Worm (Caenorhabditis elegans) whole organism, L4 larva: ENCODE data around the gene srh-11.

ENCODE experiments used
- F37D6.2 ChIP-seq: sonication (generic microtip); optimal IDR thresholded peaks from 2 replicates; lab custom pipeline; 2016; ENCODE audit warnings: mild to moderate bottlenecking, missing genetic modification characterization, missing compliant biosample characterization
- F49E8.2 ChIP-seq: sonication (generic microtip); optimal IDR thresholded peaks from 2 replicates; lab custom pipeline; 2016; ENCODE audit warnings: missing compliant biosample characterization, mild to moderate bottlenecking, missing genetic modification characterization, borderline replicate concordance
- Y48G9A.11 ChIP-seq: fragments of 200-800 bp; sonication (Bioruptor generic); IDR thresholded peaks from 2 replicates; pipeline ENCODE4 v1.3.6; 2022; ENCODE audit warnings: missing genetic modification reagents, missing genetic modification characterization, missing compliant biosample characterization
- ZK337.2 ChIP-seq: fragments of 200-800 bp; sonication (Bioruptor generic); IDR thresholded peaks from 2 replicates; pipeline ENCODE4 v1.3.6; 2022; ENCODE audit warnings: missing genetic modification reagents, missing genetic modification characterization, missing compliant biosample characterization
- ZK546.5 ChIP-seq, 2 experiments: sonication (generic microtip); optimal IDR thresholded peaks; 2 replicates each; lab custom pipeline; 2017; ENCODE audit warnings: missing biosample characterization in 2 of 2, missing genetic modification characterization in 2 of 2
- aha-1 ChIP-seq: fragments of 150-350 bp; peaks from one replicate; lab custom pipeline; 2014; ENCODE audit warnings: missing biosample characterization, missing genetic modification characterization
- ama-1 ChIP-seq: fragments of 150-350 bp; optimal IDR thresholded peaks from 2 replicates; lab custom pipeline; 2014; ENCODE audit warnings: inconsistent platforms, mixed read lengths
- ceh-32 ChIP-seq: sonication (generic microtip); optimal IDR thresholded peaks from 2 replicates; lab custom pipeline; 2016; ENCODE audit warnings: mild to moderate bottlenecking, missing genetic modification characterization, missing compliant biosample characterization; ENCODE audit not compliant: poor library complexity
- ceh-62 ChIP-seq: sonication (generic microtip); optimal IDR thresholded peaks from 2 replicates; lab custom pipeline; 2017; ENCODE audit warnings: missing biosample characterization, missing genetic modification characterization
- daf-12 ChIP-seq: fragments of 150-350 bp; optimal IDR thresholded peaks from 2 replicates; lab custom pipeline; 2014; ENCODE audit warnings: missing biosample characterization, missing genetic modification reagents, missing genetic modification characterization
- daf-19 ChIP-seq: fragments of 200-800 bp; sonication (Bioruptor generic); conservative IDR thresholded peaks from 2 replicates; pipeline ENCODE4 v1.3.6; 2022; ENCODE audit warnings: missing genetic modification characterization, missing compliant biosample characterization
- dmd-8 ChIP-seq: fragments of 200-800 bp; sonication (Bioruptor generic); IDR thresholded peaks from 2 replicates; pipeline ENCODE4 v1.3.6; 2022; ENCODE audit warnings: missing genetic modification characterization, missing compliant biosample characterization
- dmd-9 ChIP-seq: fragments of 200-800 bp; sonication (Bioruptor generic); IDR thresholded peaks from 2 replicates; pipeline ENCODE4 v1.3.6; 2022; ENCODE audit warnings: missing genetic modification reagents, missing genetic modification characterization, missing compliant biosample characterization
- egl-43 ChIP-seq: fragments of 200-800 bp; sonication (Bioruptor generic); IDR thresholded peaks from 2 replicates; pipeline ENCODE4 v1.3.6; 2022; ENCODE audit warnings: missing genetic modification reagents, missing genetic modification characterization, missing compliant biosample characterization
- hif-1 ChIP-seq, 2 experiments: sonication (generic microtip); optimal IDR thresholded peaks; 2 replicates each; lab custom pipeline; 2016 to 2017; ENCODE audit warnings: missing compliant biosample characterization in 2 of 2, missing genetic modification characterization in 2 of 2, missing genetic modification reagents in 2 of 2, missing genotype in 2 of 2, mild to moderate bottlenecking in 1 of 2
- hlh-11 ChIP-seq: fragments of 200-800 bp; sonication (Bioruptor generic); optimal IDR thresholded peaks from 2 replicates; lab custom pipeline; 2018; ENCODE audit warnings: mild to moderate bottlenecking, missing genetic modification characterization, missing compliant biosample characterization
- lin-15B ChIP-seq: fragments of 150-350 bp; sonication (generic microtip); optimal IDR thresholded peaks from 3 replicates; lab custom pipeline; 2014; ENCODE audit warnings: missing biosample characterization, missing genetic modification characterization
- madf-5 ChIP-seq, 2 experiments: fragments of 200-800 bp; sonication (Bioruptor generic); IDR thresholded peaks; 2 replicates each; pipeline ENCODE4 v1.3.6; 2022; ENCODE audit warnings: missing compliant biosample characterization in 2 of 2, missing genetic modification characterization in 2 of 2
- madf-9 ChIP-seq: fragments of 200-800 bp; sonication (Bioruptor generic); conservative IDR thresholded peaks from 2 replicates; pipeline ENCODE4 v1.3.6; 2022; ENCODE audit warnings: missing genetic modification reagents, missing genetic modification characterization, missing compliant biosample characterization
- mep-1 ChIP-seq: fragments of 150-350 bp; sonication (generic microtip); optimal IDR thresholded peaks from 3 replicates; lab custom pipeline; 2014; ENCODE audit warnings: missing biosample characterization, missing genetic modification characterization
- mes-2 ChIP-seq: sonication (generic microtip); optimal IDR thresholded peaks from 2 replicates; lab custom pipeline; 2016; ENCODE audit warnings: missing genotype, mild to moderate bottlenecking, missing genetic modification characterization, missing compliant biosample characterization; ENCODE audit not compliant: poor library complexity, severe bottlenecking
- mxl-2 ChIP-seq: fragments of 200-800 bp; sonication (Bioruptor generic); conservative IDR thresholded peaks from 2 replicates; pipeline ENCODE4 v1.3.6; 2022; ENCODE audit warnings: missing genetic modification reagents, missing genetic modification characterization, missing compliant biosample characterization
- nhr-111 ChIP-seq: fragments of 200-800 bp; sonication (Bioruptor generic); optimal IDR thresholded peaks from 2 replicates; lab custom pipeline; 2018; ENCODE audit warnings: mild to moderate bottlenecking, missing genetic modification characterization, missing compliant biosample characterization
- nhr-25 ChIP-seq: sonication (generic microtip); optimal IDR thresholded peaks from 2 replicates; lab custom pipeline; 2017; ENCODE audit warnings: missing genetic modification characterization, mild to moderate bottlenecking, missing compliant biosample characterization, antibody characterized with exemption, moderate library complexity, borderline replicate concordance; ENCODE audit not compliant: insufficient read depth
- nhr-28 ChIP-seq: fragments of 150-350 bp; optimal IDR thresholded peaks from 2 replicates; lab custom pipeline; 2014; ENCODE audit warnings: missing biosample characterization, missing genetic modification characterization
- nhr-41 ChIP-seq: fragments of 200-800 bp; sonication (Bioruptor generic); IDR thresholded peaks from 2 replicates; pipeline ENCODE4 v1.3.6; 2022; ENCODE audit warnings: missing genetic modification reagents, missing genetic modification characterization, missing compliant biosample characterization
- nhr-42 ChIP-seq: fragments of 200-800 bp; sonication (Bioruptor generic); IDR thresholded peaks from 2 replicates; pipeline ENCODE4 v1.3.6; 2022; ENCODE audit warnings: missing genetic modification characterization, missing compliant biosample characterization
- nhr-76 ChIP-seq: fragments of 150-350 bp; optimal IDR thresholded peaks from 2 replicates; lab custom pipeline; 2014; ENCODE audit warnings: missing biosample characterization, missing genetic modification characterization
- saeg-2 ChIP-seq: fragments of 200-800 bp; sonication (Bioruptor generic); IDR thresholded peaks from 2 replicates; pipeline ENCODE4 v1.3.6; 2022; ENCODE audit warnings: missing genetic modification reagents, missing genetic modification characterization, missing compliant biosample characterization
- skn-1 ChIP-seq: fragments of 150-350 bp; optimal IDR thresholded peaks from 2 replicates; lab custom pipeline; 2014; ENCODE audit warnings: missing biosample characterization, missing genetic modification characterization
- snpc-4 ChIP-seq: fragments of 150-350 bp; optimal IDR thresholded peaks from 2 replicates; lab custom pipeline; 2014; ENCODE audit warnings: missing biosample characterization, missing genetic modification characterization
- spr-3 ChIP-seq: fragments of 200-800 bp; sonication (Bioruptor generic); optimal IDR thresholded peaks from 2 replicates; lab custom pipeline; 2018; ENCODE audit warnings: mild to moderate bottlenecking, missing genetic modification characterization, missing compliant biosample characterization
- tag-97 ChIP-seq: fragments of 200-800 bp; sonication (Bioruptor generic); IDR thresholded peaks from 2 replicates; pipeline ENCODE4 v1.3.6; 2022; ENCODE audit warnings: missing genetic modification characterization, missing compliant biosample characterization
- unc-39 ChIP-seq: sonication (generic microtip); optimal IDR thresholded peaks from 2 replicates; lab custom pipeline; 2017; ENCODE audit warnings: missing biosample characterization, missing genetic modification characterization
- unc-62 ChIP-seq, 3 experiments: fragments of 150-350 bp in 1 of 3; sonication (generic microtip); optimal IDR thresholded peaks in 2 of 3; peaks in 1 of 3; 1 replicate in 1 of 3; 2 replicates in 2 of 3; lab custom pipeline; 2014 to 2017; ENCODE audit warnings: missing biosample characterization in 3 of 3, missing genetic modification characterization in 3 of 3, missing genetic modification reagents in 3 of 3, missing genotype in 1 of 3

srh-11 gene

ce11 chrX:8311590-8311989 lies 7.3 kb downstream of the srh-11 start:
- TF ChIP-seq aha-1 (tag; lab: Kevin White, UChicago) (peak; percentile 26), ZK337.2 (GFP tag; lab: Robert Waterston, UW) (no peak)

ce11 chrX:8310747-8311146 lies 8.1 kb downstream of the srh-11 start:
- TF ChIP-seq aha-1 (tag; lab: Kevin White, UChicago) (peak; percentile 78), hif-1 (tag; optimal IDR thresholded peaks at IDR 0.05; lab: Kevin White, UChicago) (no peak)

ce11 chrX:8308491-8308890 lies 10.4 kb downstream of the srh-11 start:
- TF ChIP-seq madf-5 (GFP tag; IDR thresholded peaks at IDR 0.05; lab: Robert Waterston, UW) = no peak
- TF ChIP-seq aha-1 (tag; lab: Kevin White, UChicago) = peak; percentile 79
- no peak for TF ChIP-seq spr-3

- TF ChIP-seq snpc-4 (tag; lab: Kevin White, UChicago) = no peak
- TF ChIP-seq nhr-42 (GFP tag; lab: Robert Waterston, UW) = no peak
- TF ChIP-seq tag-97 (GFP tag; lab: Robert Waterston, UW) = no peak
- TF ChIP-seq ceh-32 (tag; lab: Kevin White, UChicago) = no peak
- TF ChIP-seq ZK546.5 (tag; optimal IDR thresholded peaks at IDR 0.05; lab: Kevin White, UChicago) = no peak
Observed at ce11 chrX:8307600-8307999, 11.2 kb downstream of the srh-11 start, which contains the start of gene R09F10.5. Gene R09F10.5 (minus strand): TSS chrX:8307700.

- TF ChIP-seq nhr-28 = peak; percentile 8
- TF ChIP-seq nhr-41 (GFP tag; lab: Robert Waterston, UW) = no peak
Observed at ce11 chrX:8302803-8303202, 16.0 kb downstream of the srh-11 start.

- TF ChIP-seq madf-5 (GFP tag; IDR thresholded peaks at IDR 0.05; lab: Robert Waterston, UW) = no peak
- TF ChIP-seq, all 104 proteins: peak for 0
Observed at ce11 chrX:8302299-8302698, 16.6 kb downstream of the srh-11 start, which contains the start of gene inx-5. Gene inx-5 (minus strand): TSS chrX:8302399.

- TF ChIP-seq skn-1 = no peak
- no peak for TF ChIP-seq daf-19 (GFP tag; lab: Robert Waterston, UW)
- TF ChIP-seq lin-15B (tag; lab: Kevin White, UChicago) = no peak
- no peak for TF ChIP-seq unc-39
- TF ChIP-seq dmd-9 = no peak
- TF ChIP-seq F37D6.2 = no peak
- no peak for TF ChIP-seq mes-2 (tag; lab: Kevin White, UChicago)
- no peak for TF ChIP-seq nhr-76 (tag; lab: Kevin White, UChicago)
- TF ChIP-seq mep-1 (tag; lab: Kevin White, UChicago) = no peak
- TF ChIP-seq dmd-8 (GFP tag; lab: Robert Waterston, UW) = no peak
- TF ChIP-seq nhr-111 (GFP tag; lab: Kevin White, UChicago) = no peak
- TF ChIP-seq, all 104 proteins: peak for 0
Observed at ce11 chrX:8299554-8299953, 19.3 kb downstream of the srh-11 start, which contains the start of gene ced-13. Gene ced-13 (minus strand): TSS chrX:8299654.

ce11 chrX:8297333-8297732 lies 21.5 kb downstream of the srh-11 start:
- no peak for TF ChIP-seq saeg-2
- no peak for TF ChIP-seq Y48G9A.11 (GFP tag; lab: Robert Waterston, UW)
- no peak for TF ChIP-seq nhr-25
- TF ChIP-seq hlh-11 = no peak
- TF ChIP-seq aha-1 (tag; lab: Kevin White, UChicago) = peak; percentile 12
- TF ChIP-seq unc-62 (GFP tag; optimal IDR thresholded peaks at IDR 0.05 in 1 of 2; lab: Kevin White, UChicago) = peak in 1 of 2 experiments; percentile 94
- no peak for TF ChIP-seq unc-62 (tag; optimal IDR thresholded peaks at IDR 0.05; lab: Kevin White, UChicago)
- TF ChIP-seq F49E8.2 = no peak
- no peak for TF ChIP-seq ama-1 (lab: Kevin White, UChicago)
- no peak for TF ChIP-seq nhr-111 (GFP tag; lab: Kevin White, UChicago)
- TF ChIP-seq daf-19 (GFP tag; lab: Robert Waterston, UW) = no peak
- no peak for TF ChIP-seq ceh-62 (tag; lab: Kevin White, UChicago)
- no peak for TF ChIP-seq daf-12 (tag; lab: Kevin White, UChicago)
- no peak for TF ChIP-seq madf-9
- TF ChIP-seq egl-43 (GFP tag; lab: Robert Waterston, UW) = no peak
- no peak for TF ChIP-seq nhr-76 (tag; lab: Kevin White, UChicago)
- no peak for TF ChIP-seq mxl-2
- TF ChIP-seq, all 104 proteins: peak for 2
